Worm (Caenorhabditis elegans) whole organism, L2 larva: ENCODE results near the gene crh-2.

Source experiments
- C34F6.9 ChIP-seq: fragments of 150-350 bp; optimal IDR thresholded peaks from 2 replicates; lab custom pipeline; 2014; ENCODE audit warnings: missing biosample characterization, missing genetic modification characterization
- R02D3.7 ChIP-seq: fragments of 150-350 bp; optimal IDR thresholded peaks from 2 replicates; lab custom pipeline; 2014; ENCODE audit warnings: missing biosample characterization, missing genetic modification characterization
- aly-2 ChIP-seq: fragments of 150-350 bp; optimal IDR thresholded peaks from 2 replicates; lab custom pipeline; 2014; ENCODE audit warnings: missing biosample characterization, missing genetic modification characterization
- ceh-82 ChIP-seq: fragments of 150-350 bp; optimal IDR thresholded peaks from 2 replicates; lab custom pipeline; 2014; ENCODE audit warnings: missing biosample characterization, missing genetic modification characterization
- dmd-4 ChIP-seq: sonication (generic microtip); optimal IDR thresholded peaks from 2 replicates; lab custom pipeline; 2017; ENCODE audit warnings: missing biosample characterization, missing genetic modification characterization
- lin-11 ChIP-seq: fragments of 150-350 bp; sonication (generic microtip); optimal IDR thresholded peaks from 2 replicates; lab custom pipeline; 2014; ENCODE audit warnings: missing biosample characterization, missing genetic modification characterization, inconsistent platforms, mixed read lengths
- nhr-12 ChIP-seq: fragments of 150-350 bp; optimal IDR thresholded peaks from 2 replicates; lab custom pipeline; 2014; ENCODE audit warnings: missing biosample characterization, missing genetic modification characterization
- nhr-77 ChIP-seq: fragments of 150-350 bp; optimal IDR thresholded peaks from 2 replicates; lab custom pipeline; 2014; ENCODE audit warnings: missing biosample characterization, missing genetic modification characterization
- sem-4 ChIP-seq: fragments of 150-350 bp; optimal IDR thresholded peaks from 2 replicates; lab custom pipeline; 2014; ENCODE audit warnings: missing biosample characterization, missing genetic modification reagents, missing genetic modification characterization
- skn-1 ChIP-seq: sonication (generic microtip); optimal IDR thresholded peaks from 2 replicates; lab custom pipeline; 2017; ENCODE audit warnings: missing biosample characterization, missing genetic modification characterization
- snpc-4 ChIP-seq: fragments of 150-350 bp; optimal IDR thresholded peaks from 2 replicates; lab custom pipeline; 2014; ENCODE audit warnings: missing biosample characterization, missing genetic modification characterization
- unc-55 ChIP-seq: fragments of 150-350 bp; sonication (generic microtip); optimal IDR thresholded peaks from 3 replicates; lab custom pipeline; 2014; ENCODE audit warnings: missing biosample characterization, missing genetic modification reagents, missing genetic modification characterization
- unc-62 ChIP-seq: fragments of 150-350 bp; optimal IDR thresholded peaks from 2 replicates; lab custom pipeline; 2014; ENCODE audit warnings: missing biosample characterization, missing genetic modification reagents, missing genetic modification characterization
- zag-1 ChIP-seq: fragments of 150-350 bp; optimal IDR thresholded peaks from 2 replicates; lab custom pipeline; 2014; ENCODE audit warnings: missing biosample characterization, missing genetic modification characterization

ce11 chrII:5220648-5221047 lies 33.3 kb upstream of the crh-2 start:
- TF ChIP-seq snpc-4 (tag; lab: Kevin White, UChicago) (no peak), unc-62 (GFP tag; lab: Kevin White, UChicago) (no peak), skn-1 (tag; lab: Kevin White, UChicago) (no peak), ceh-82 (tag; lab: Kevin White, UChicago) (no peak), nhr-77 (tag; lab: Kevin White, UChicago) (no peak), unc-55 (GFP tag; lab: Kevin White, UChicago) (no peak), aly-2 (tag; lab: Kevin White, UChicago) (no peak), dmd-4 (tag; lab: Kevin White, UChicago) (no peak), nhr-12 (tag; lab: Kevin White, UChicago) (no peak), lin-11 (no peak), zag-1 (tag; lab: Kevin White, UChicago) (no peak), R02D3.7 (tag; lab: Kevin White, UChicago) (no peak), sem-4 (tag; lab: Kevin White, UChicago) (no peak), C34F6.9 (no peak)
